Worm (Caenorhabditis elegans) whole organism, mixed stage, embryonic: ENCODE data around the gene dhs-7.
A peak's percentile ranks its signal among the peaks of the same experiment; 100 is the strongest.

ENCODE experiments used
- M03D4.4 ChIP-seq: sonication (generic microtip); optimal IDR thresholded peaks from 2 replicates; lab custom pipeline; 2017; ENCODE audit warnings: mild to moderate bottlenecking, missing genetic modification characterization, missing compliant biosample characterization
- bed-3 ChIP-seq: fragments of 200-800 bp; sonication (Bioruptor generic); optimal IDR thresholded peaks from 3 replicates; lab custom pipeline; 2018; ENCODE audit warnings: mild to moderate bottlenecking, missing genetic modification characterization, moderate library complexity, missing compliant biosample characterization
- blmp-1 ChIP-seq: fragments of 150-350 bp; optimal IDR thresholded peaks from 2 replicates; lab custom pipeline; 2014; ENCODE audit warnings: missing biosample characterization, missing genetic modification characterization
- ceh-39 ChIP-seq: fragments of 150-350 bp; optimal IDR thresholded peaks from 2 replicates; lab custom pipeline; 2014; ENCODE audit warnings: missing biosample characterization, missing genetic modification characterization
- ceh-43 ChIP-seq: fragments of 200-800 bp; sonication (Bioruptor generic); optimal IDR thresholded peaks from 2 replicates; lab custom pipeline; 2018; ENCODE audit warnings: mild to moderate bottlenecking, missing genetic modification characterization, moderate library complexity, missing compliant biosample characterization
- ceh-83 ChIP-seq: fragments of 200-800 bp; sonication (Bioruptor generic); optimal IDR thresholded peaks from 2 replicates; lab custom pipeline; 2018; ENCODE audit warnings: mild to moderate bottlenecking, missing genetic modification characterization, missing compliant biosample characterization
- ces-1 ChIP-seq: fragments of 150-350 bp; optimal IDR thresholded peaks from 2 replicates; lab custom pipeline; 2014; ENCODE audit warnings: missing biosample characterization, missing genetic modification reagents, missing genetic modification characterization
- cnd-1 ChIP-seq: fragments of 200-800 bp; sonication (Bioruptor generic); optimal IDR thresholded peaks from 2 replicates; lab custom pipeline; 2018; ENCODE audit warnings: mild to moderate bottlenecking, missing genetic modification characterization, missing compliant biosample characterization
- drap-1 ChIP-seq: fragments of 200-800 bp; sonication (Bioruptor generic); optimal IDR thresholded peaks from 3 replicates; lab custom pipeline; 2018; ENCODE audit warnings: mild to moderate bottlenecking, missing genetic modification characterization, missing compliant biosample characterization
- elt-1 ChIP-seq: sonication (generic microtip); optimal IDR thresholded peaks from 2 replicates; lab custom pipeline; 2017; ENCODE audit warnings: missing genetic modification characterization, mild to moderate bottlenecking, missing compliant biosample characterization, antibody characterized with exemption, moderate library complexity, borderline replicate concordance; ENCODE audit not compliant: insufficient read depth
- elt-3 ChIP-seq: fragments of 150-350 bp; optimal IDR thresholded peaks from 2 replicates; lab custom pipeline; 2014; ENCODE audit warnings: missing biosample characterization, missing genetic modification characterization
- flh-1 ChIP-seq: fragments of 200-800 bp; sonication (Bioruptor generic); optimal IDR thresholded peaks from 2 replicates; lab custom pipeline; 2018; ENCODE audit warnings: mild to moderate bottlenecking, missing genetic modification characterization, moderate library complexity, missing compliant biosample characterization
- ham-2 ChIP-seq: fragments of 200-800 bp; sonication (Bioruptor generic); optimal IDR thresholded peaks from 2 replicates; lab custom pipeline; 2018; ENCODE audit warnings: mild to moderate bottlenecking, missing genetic modification characterization, missing compliant biosample characterization
- hlh-1 ChIP-seq: fragments of 150-350 bp; optimal IDR thresholded peaks from 2 replicates; lab custom pipeline; 2014; ENCODE audit warnings: missing biosample characterization, missing genetic modification reagents, missing genetic modification characterization
- lin-13 ChIP-seq: fragments of 150-350 bp; optimal IDR thresholded peaks from 2 replicates; lab custom pipeline; 2014; ENCODE audit warnings: missing biosample characterization, missing genetic modification characterization
- lin-32 ChIP-seq: fragments of 200-800 bp; sonication (Bioruptor generic); optimal IDR thresholded peaks from 2 replicates; lab custom pipeline; 2018; ENCODE audit warnings: mild to moderate bottlenecking, missing genetic modification characterization, missing compliant biosample characterization
- lsy-2 ChIP-seq: fragments of 150-350 bp; optimal IDR thresholded peaks from 2 replicates; lab custom pipeline; 2014; ENCODE audit warnings: missing biosample characterization, missing genetic modification characterization
- mab-5 ChIP-seq: fragments of 150-350 bp; optimal IDR thresholded peaks from 2 replicates; lab custom pipeline; 2014; ENCODE audit warnings: missing biosample characterization, missing genetic modification characterization
- mep-1 ChIP-seq: fragments of 150-350 bp; optimal IDR thresholded peaks from 2 replicates; lab custom pipeline; 2017; ENCODE audit warnings: missing biosample characterization, missing genetic modification reagents, missing genetic modification characterization, inconsistent platforms
- nhr-12 ChIP-seq: fragments of 150-350 bp; optimal IDR thresholded peaks from 2 replicates; lab custom pipeline; 2014; ENCODE audit warnings: missing biosample characterization, missing genetic modification characterization
- nhr-2 ChIP-seq: fragments of 150-350 bp; optimal IDR thresholded peaks from 2 replicates; lab custom pipeline; 2014; ENCODE audit warnings: missing biosample characterization, missing genetic modification characterization
- nhr-237 ChIP-seq: fragments of 150-350 bp; optimal IDR thresholded peaks from 2 replicates; lab custom pipeline; 2014; ENCODE audit warnings: missing biosample characterization, missing genetic modification characterization
- nhr-28 ChIP-seq: fragments of 150-350 bp; optimal IDR thresholded peaks from 2 replicates; lab custom pipeline; 2014; ENCODE audit warnings: missing biosample characterization, missing genetic modification characterization
- nhr-76 ChIP-seq: sonication (generic microtip); optimal IDR thresholded peaks from 2 replicates; lab custom pipeline; 2017; ENCODE audit warnings: missing biosample characterization, missing genetic modification characterization
- pha-4 ChIP-seq: fragments of 150-350 bp; optimal IDR thresholded peaks from 2 replicates; lab custom pipeline; 2018; ENCODE audit warnings: missing biosample characterization, missing genetic modification reagents, missing genetic modification characterization
- sem-2 ChIP-seq: fragments of 200-800 bp; sonication (Bioruptor generic); optimal IDR thresholded peaks from 2 replicates; lab custom pipeline; 2018; ENCODE audit warnings: mild to moderate bottlenecking, missing genetic modification characterization, missing compliant biosample characterization
- sptf-1 ChIP-seq: sonication (generic microtip); optimal IDR thresholded peaks from 2 replicates; lab custom pipeline; 2017; ENCODE audit warnings: mild to moderate bottlenecking, missing genetic modification characterization, moderate library complexity, missing compliant biosample characterization
- tbx-8 ChIP-seq: fragments of 200-800 bp; sonication (Bioruptor generic); optimal IDR thresholded peaks from 2 replicates; lab custom pipeline; 2018; ENCODE audit warnings: mild to moderate bottlenecking, missing genetic modification characterization, moderate library complexity, missing compliant biosample characterization
- unc-120 ChIP-seq: sonication (generic microtip); optimal IDR thresholded peaks from 2 replicates; lab custom pipeline; 2017; ENCODE audit warnings: missing genetic modification characterization, missing compliant biosample characterization; ENCODE audit not compliant: poor library complexity, severe bottlenecking
- unc-39 ChIP-seq: fragments of 150-350 bp; optimal IDR thresholded peaks from 2 replicates; lab custom pipeline; 2014; ENCODE audit warnings: missing biosample characterization, missing genetic modification characterization
- unc-62 ChIP-seq: fragments of 150-350 bp; optimal IDR thresholded peaks from 2 replicates; lab custom pipeline; 2014; ENCODE audit warnings: missing biosample characterization, missing genetic modification reagents, missing genetic modification characterization
- zip-8 ChIP-seq: fragments of 150-350 bp; optimal IDR thresholded peaks from 2 replicates; lab custom pipeline; 2014; ENCODE audit warnings: missing biosample characterization, missing genetic modification characterization
- ztf-11 ChIP-seq: fragments of 150-350 bp; optimal IDR thresholded peaks from 2 replicates; lab custom pipeline; 2014; ENCODE audit warnings: missing biosample characterization, missing genetic modification characterization

The dhs-7 gene

ce11 chrII:7197434-7197833, 10.8 kb downstream of the dhs-7 start:
- no peak for TF ChIP-seq nhr-12 (tag; lab: Kevin White, UChicago)

ce11 chrII:7196040-7196439, 12.2 kb downstream of the dhs-7 start, which contains the start of gene maoc-1:
Gene maoc-1 (plus strand): TSS chrII:7196276.
- TF ChIP-seq nhr-2 (tag; lab: Kevin White, UChicago) (no peak), unc-39 (no peak), flh-1 (GFP tag; lab: Kevin White, UChicago) (no peak)
- TF ChIP-seq, all 35 proteins: peak for 0

- no peak for TF ChIP-seq sem-2 (GFP tag; lab: Kevin White, UChicago)
- no peak for TF ChIP-seq lin-32
- TF ChIP-seq zip-8 (tag; lab: Kevin White, UChicago) = no peak
- TF ChIP-seq nhr-28 (tag; lab: Kevin White, UChicago) = no peak
- no peak for TF ChIP-seq blmp-1 (tag; lab: Kevin White, UChicago)
- no peak for TF ChIP-seq mep-1 (tag; lab: Kevin White, UChicago)
- no peak for TF ChIP-seq unc-39
- TF ChIP-seq lsy-2 (tag; lab: Kevin White, UChicago) = no peak
- no peak for TF ChIP-seq ceh-39 (tag; lab: Kevin White, UChicago)
- TF ChIP-seq elt-1 = no peak
- no peak for TF ChIP-seq M03D4.4 (tag; lab: Kevin White, UChicago)
- no peak for TF ChIP-seq ztf-11 (tag; lab: Kevin White, UChicago)
These were observed 12.7 kb downstream of the dhs-7 start, which contains the start of gene acdh-12 for ce11 chrII:7195541-7195940. Gene acdh-12 (minus strand): TSS chrII:7195641.

- TF ChIP-seq lin-13 (tag; lab: Kevin White, UChicago) = no peak
- no peak for TF ChIP-seq ceh-83 (GFP tag; lab: Kevin White, UChicago)
- TF ChIP-seq, all 35 proteins: peak for 0
These were observed 19.1 kb downstream of the dhs-7 start, which contains the start of gene E04F6.4 for ce11 chrII:7189120-7189519. Gene E04F6.4 (plus strand): TSS chrII:7189420.

ce11 chrII:7187110-7187509, 21.1 kb downstream of the dhs-7 start, which contains the start of gene C27H5.6:
Gene C27H5.6 (minus strand): TSS chrII:7187210.
- TF ChIP-seq blmp-1 (tag; lab: Kevin White, UChicago) = no peak

- no peak for TF ChIP-seq unc-62 (GFP tag; lab: Kevin White, UChicago)
- no peak for TF ChIP-seq ztf-11 (tag; lab: Kevin White, UChicago)
- TF ChIP-seq ces-1 (GFP tag; lab: Kevin White, UChicago) = no peak
- no peak for TF ChIP-seq elt-3 (tag; lab: Kevin White, UChicago)
- no peak for TF ChIP-seq pha-4
- no peak for TF ChIP-seq ham-2
- TF ChIP-seq unc-120 = no peak
These were observed 22.1 kb downstream of the dhs-7 start for ce11 chrII:7186117-7186516.

- TF ChIP-seq lsy-2 (tag; lab: Kevin White, UChicago) = peak; percentile 12
- TF ChIP-seq ceh-39 (tag; lab: Kevin White, UChicago) = no peak
- peak; percentile 43 for TF ChIP-seq nhr-28 (tag; lab: Kevin White, UChicago)
- no peak for TF ChIP-seq nhr-2 (tag; lab: Kevin White, UChicago)
- peak; percentile 74 for TF ChIP-seq hlh-1 (tag; lab: Kevin White, UChicago)
- peak; percentile 84 for TF ChIP-seq pha-4
- TF ChIP-seq sem-2 (GFP tag; lab: Kevin White, UChicago) = peak; percentile 93
- peak; percentile 59 for TF ChIP-seq unc-39
- TF ChIP-seq ham-2 = peak; percentile 94
- TF ChIP-seq elt-3 (tag; lab: Kevin White, UChicago) = no peak
- peak; percentile 93 for TF ChIP-seq lin-32
- TF ChIP-seq nhr-237 = peak; percentile 21
- TF ChIP-seq unc-62 (GFP tag; lab: Kevin White, UChicago) = peak; percentile 45
- no peak for TF ChIP-seq ces-1 (GFP tag; lab: Kevin White, UChicago)
- TF ChIP-seq nhr-76 (tag; lab: Kevin White, UChicago) = peak; percentile 67
- peak; percentile 91 for TF ChIP-seq unc-120
- peak; percentile 96 for TF ChIP-seq M03D4.4 (tag; lab: Kevin White, UChicago)
- peak; percentile 90 for TF ChIP-seq flh-1 (GFP tag; lab: Kevin White, UChicago)
- TF ChIP-seq tbx-8 = peak; percentile 78
- TF ChIP-seq elt-1 = peak; percentile 21
- TF ChIP-seq lin-13 (tag; lab: Kevin White, UChicago) = peak; percentile 55
- peak; percentile 60 for TF ChIP-seq ztf-11 (tag; lab: Kevin White, UChicago)
- no peak for TF ChIP-seq nhr-12 (tag; lab: Kevin White, UChicago)
- peak; percentile 2 for TF ChIP-seq mab-5 (tag; lab: Kevin White, UChicago)
- peak; percentile 92 for TF ChIP-seq bed-3 (GFP tag; lab: Kevin White, UChicago)
- no peak for TF ChIP-seq mep-1 (tag; lab: Kevin White, UChicago)
- TF ChIP-seq cnd-1 (tag; lab: Kevin White, UChicago) = peak; percentile 97
- peak; percentile 98 for TF ChIP-seq drap-1 (GFP tag; lab: Kevin White, UChicago)
- TF ChIP-seq blmp-1 (tag; lab: Kevin White, UChicago) = peak; percentile 5
- peak; percentile 97 for TF ChIP-seq sptf-1 (tag; lab: Kevin White, UChicago)
- peak; percentile 91 for TF ChIP-seq ceh-43
These were observed 24.6 kb downstream of the dhs-7 start, which contains the start of gene pdl-1 for ce11 chrII:7183493-7184272. Gene pdl-1 (plus strand): TSS chrII:7183801.
